Fruit fly (Drosophila melanogaster) Kc167 (cell line): ENCODE results near the gene Fancm.

Experiments used
- Myc ChIP-seq: fragments of >200 bp; optimal IDR thresholded peaks from 2 replicates; lab custom pipeline; 2017; ENCODE audit warnings: missing external identifiers
- Sin3A ChIP-seq: fragments of >200 bp; optimal IDR thresholded peaks from 2 replicates; lab custom pipeline; 2018; ENCODE audit warnings: missing external identifiers
- h ChIP-seq: fragments of >200 bp; optimal IDR thresholded peaks from 3 replicates; lab custom pipeline; 2018; ENCODE audit warnings: missing external identifiers
- insv ChIP-seq: fragments of >200 bp; optimal IDR thresholded peaks from 3 replicates; lab custom pipeline; 2018; ENCODE audit warnings: missing external identifiers
- psq ChIP-seq: fragments of >200 bp; optimal IDR thresholded peaks from 2 replicates; lab custom pipeline; 2017; ENCODE audit warnings: missing external identifiers
- ttk ChIP-seq: sonication (Bioruptor generic); optimal IDR thresholded peaks from 2 replicates; lab custom pipeline; 2017; ENCODE audit warnings: missing external identifiers

The Fancm gene

DNA sequence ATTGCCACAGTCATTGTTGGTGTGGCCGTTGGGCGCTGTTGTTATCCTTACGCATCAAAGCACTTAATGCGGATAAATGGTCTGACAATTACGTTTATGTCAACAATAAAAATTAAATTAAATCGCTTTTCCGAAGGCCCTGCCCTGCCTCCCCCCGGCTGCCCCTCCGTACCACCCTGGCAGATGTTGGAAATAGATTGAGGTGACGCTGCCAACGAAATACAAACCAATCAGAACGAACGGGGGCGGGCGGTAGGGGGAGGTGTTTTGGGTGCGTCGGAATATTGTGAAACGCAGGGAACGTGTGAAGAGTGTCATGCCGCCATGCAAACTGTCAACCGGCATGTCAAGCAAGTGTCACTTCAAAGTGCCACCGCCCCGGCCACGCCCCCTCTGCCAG lies 10.9 kb upstream of the Fancm start:
- TF ChIP-seq h (lab: Kevin White, UChicago) (no peak), Sin3A (no peak), psq (lab: Kevin White, UChicago) (no peak), insv (lab: Kevin White, UChicago) (no peak), ttk (lab: Kevin White, UChicago) (no peak), Myc (lab: Kevin White, UChicago) (no peak)

DNA sequence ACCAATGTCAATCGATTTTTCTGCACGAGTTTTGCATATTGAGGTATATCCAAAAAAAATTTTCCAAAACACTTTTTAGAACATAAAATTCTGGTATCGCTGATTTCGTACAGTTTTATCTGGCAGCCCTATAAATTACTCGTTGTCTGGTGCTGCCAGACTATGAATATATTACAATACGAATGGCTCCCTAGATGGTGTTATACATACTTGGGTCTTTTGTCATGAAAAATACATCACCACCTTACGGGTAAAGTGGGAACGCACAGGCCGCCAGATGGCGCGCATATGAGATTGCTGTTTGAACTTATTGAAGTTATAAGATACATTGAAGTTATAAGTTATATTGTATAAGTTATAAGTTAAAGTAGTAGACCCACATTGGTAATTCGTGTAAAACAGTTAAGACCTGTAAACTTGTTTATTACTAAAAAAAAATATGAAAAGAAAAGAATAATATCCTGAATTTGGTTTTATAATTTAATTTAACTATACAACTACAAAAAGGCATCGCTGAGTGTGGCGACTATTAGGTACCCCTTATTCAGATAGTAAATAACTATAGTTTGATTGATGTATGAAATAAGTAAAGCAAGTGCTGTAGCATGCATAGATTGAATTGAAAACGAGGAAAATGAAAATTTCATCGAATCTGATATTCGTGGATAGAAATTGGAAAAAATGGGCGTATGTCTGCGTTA lies 5.7 kb downstream of the Fancm start:
- TF ChIP-seq insv (lab: Kevin White, UChicago) = no peak
- no peak for TF ChIP-seq h (lab: Kevin White, UChicago)
- TF ChIP-seq Sin3A = no peak
- TF ChIP-seq psq (lab: Kevin White, UChicago) = no peak
- TF ChIP-seq ttk (lab: Kevin White, UChicago) = no peak
- TF ChIP-seq Myc (lab: Kevin White, UChicago) = no peak

DNA sequence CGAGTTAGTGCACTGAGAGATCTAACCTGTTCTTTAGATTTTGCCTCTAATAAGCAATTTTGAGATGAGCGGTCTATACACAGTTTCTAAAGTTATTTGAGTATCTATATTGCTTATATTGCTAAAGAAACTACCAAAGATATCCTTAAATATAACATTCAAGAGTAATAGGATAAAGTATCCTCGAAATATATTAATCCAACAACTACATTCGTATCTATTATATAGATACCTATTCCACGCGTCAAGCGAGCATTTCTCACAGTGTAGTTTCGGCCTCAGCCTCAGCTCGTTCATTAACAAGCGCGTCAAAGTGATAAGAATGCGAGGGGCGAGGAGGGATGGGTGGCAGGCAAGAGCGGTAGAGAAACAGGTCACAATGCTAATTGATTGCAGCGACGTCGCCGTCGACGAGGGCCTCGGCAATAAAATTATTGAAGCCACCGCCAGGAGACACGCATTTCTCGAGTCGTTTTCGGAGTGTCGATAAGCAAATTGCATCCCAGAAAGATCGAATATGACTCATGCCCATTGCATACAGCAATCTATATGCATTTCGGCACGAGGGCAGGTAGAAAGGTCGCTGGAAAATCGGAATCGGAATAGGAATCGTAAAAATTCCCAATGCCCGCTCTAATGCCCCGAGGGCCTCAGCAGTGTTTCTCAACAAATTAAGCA lies 11.6 kb downstream of the Fancm start:
- TF ChIP-seq psq (lab: Kevin White, UChicago) (no peak), h (lab: Kevin White, UChicago) (no peak), insv (lab: Kevin White, UChicago) (no peak), Myc (lab: Kevin White, UChicago) (no peak), Sin3A (no peak), ttk (lab: Kevin White, UChicago) (no peak)

DNA sequence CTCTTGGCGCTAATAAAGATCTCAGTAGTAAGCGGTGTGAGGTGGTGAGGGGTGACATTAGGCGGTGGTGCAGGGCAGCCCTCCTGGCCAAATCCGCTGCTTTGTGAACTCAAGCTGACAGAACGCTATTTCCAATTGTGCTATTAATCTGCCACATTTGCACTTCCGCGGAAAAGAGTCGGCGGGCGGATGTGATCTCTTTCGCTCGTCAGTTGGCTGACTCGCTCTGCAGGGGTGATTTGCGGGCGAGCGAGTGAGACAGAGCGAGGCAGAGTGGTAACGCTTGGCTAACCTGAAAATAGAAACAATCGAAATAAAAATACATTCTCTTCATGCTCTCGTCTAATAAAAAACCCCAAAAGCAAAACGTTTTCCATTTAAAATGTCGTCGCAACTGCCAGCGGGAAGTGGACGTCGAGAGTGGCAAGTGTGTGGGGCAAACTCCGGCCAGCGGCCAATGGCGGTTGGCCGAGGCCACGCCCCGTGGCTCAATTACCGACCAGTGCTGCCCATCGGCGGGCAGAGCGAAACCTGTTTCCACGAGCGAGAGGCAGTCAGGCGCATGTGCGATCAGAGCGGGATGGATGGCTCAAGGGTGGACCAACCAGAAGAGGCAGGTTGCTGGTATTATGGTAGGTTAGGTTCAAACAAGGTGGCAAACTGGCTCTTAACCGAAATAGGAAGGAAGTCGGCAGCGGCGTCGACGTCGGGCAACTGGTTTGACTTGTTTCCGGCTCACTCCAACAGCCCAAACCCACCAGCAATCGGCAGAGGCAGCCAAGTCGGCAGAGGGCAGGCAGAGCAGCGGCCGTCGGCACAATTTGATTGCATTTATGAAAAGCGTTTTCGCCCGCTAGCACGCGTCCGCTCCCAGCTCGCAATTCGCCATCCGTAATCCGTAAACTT lies 17.3 kb downstream of the Fancm start, which contains the start of gene C15:
Gene C15 (plus strand): TSS at position 856 of the 906 bp plus-strand sequence.
- no peak for TF ChIP-seq ttk (lab: Kevin White, UChicago)
- TF ChIP-seq insv (lab: Kevin White, UChicago) = no peak
- no peak for TF ChIP-seq Sin3A

DNA sequence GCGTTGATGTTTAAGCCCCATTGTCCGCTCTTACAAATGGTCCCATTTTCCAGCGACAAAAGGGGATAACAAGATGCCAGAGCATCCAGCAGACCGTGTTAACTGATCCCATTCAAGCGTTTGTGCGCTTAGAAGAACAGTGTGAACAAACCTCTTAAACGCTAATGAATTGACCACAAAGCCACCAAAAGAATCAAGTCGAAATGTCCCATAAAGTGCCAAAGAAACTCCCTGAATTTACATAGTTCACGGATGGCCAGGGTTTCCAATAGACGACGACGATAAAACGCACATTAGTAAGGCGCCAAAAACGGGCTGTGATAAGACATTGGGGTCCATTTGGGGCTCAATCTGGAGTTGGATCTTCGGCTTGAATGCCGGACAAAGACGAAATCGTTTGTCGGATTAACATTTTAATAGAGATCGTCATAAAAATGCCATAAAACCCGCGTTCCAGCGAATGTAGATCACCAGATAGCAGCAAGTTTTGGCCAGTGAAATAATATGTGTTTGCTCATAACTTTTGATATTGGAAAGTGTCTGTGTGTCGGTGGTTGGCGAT lies 19.2 kb downstream of the Fancm start:
- TF ChIP-seq ttk (lab: Kevin White, UChicago) = no peak
- TF ChIP-seq insv (lab: Kevin White, UChicago) = no peak
- TF ChIP-seq Sin3A = no peak

DNA sequence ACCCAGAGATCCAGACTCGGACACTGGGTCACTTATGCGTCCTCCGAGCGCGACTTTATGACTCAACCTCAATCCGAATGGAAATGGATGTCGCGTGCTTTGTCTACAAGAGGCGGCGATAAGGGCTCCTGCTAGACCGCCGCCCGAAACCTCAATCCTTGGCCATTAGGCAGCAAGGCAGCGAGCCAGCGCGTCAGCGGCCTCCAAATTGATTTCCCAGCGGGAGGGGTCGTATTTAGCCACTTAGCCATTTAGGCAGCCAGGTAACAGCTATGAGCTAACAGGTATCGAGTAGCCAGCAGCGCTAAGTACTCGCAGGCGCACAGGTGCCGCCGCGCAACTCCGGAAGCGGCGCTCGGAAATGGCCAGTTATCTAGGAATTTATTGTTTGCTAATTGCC lies 24.1 kb downstream of the Fancm start:
- TF ChIP-seq insv (lab: Kevin White, UChicago) (no peak), h (lab: Kevin White, UChicago) (no peak), psq (lab: Kevin White, UChicago) (no peak), Sin3A (no peak), Myc (lab: Kevin White, UChicago) (no peak), ttk (lab: Kevin White, UChicago) (no peak)

DNA sequence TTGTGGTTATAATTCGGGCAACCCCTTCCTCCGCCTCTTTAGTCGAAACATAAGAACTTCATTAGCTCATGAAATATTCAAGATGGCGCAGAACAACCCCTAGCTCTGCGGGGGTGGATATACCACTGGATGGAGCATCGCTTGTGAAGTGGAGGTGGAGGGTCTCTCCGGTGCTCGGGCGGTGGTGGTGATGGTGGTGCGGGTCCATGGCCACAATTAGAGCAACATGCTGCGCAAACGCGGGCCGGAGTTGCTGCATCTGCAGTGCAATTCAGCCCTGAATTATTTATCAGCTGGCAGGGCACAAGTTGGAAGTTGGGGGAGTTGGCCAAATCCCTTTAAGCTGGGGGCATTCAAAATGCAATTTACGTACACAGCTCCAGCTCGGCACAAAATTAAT lies 28.9 kb downstream of the Fancm start:
- TF ChIP-seq Myc (lab: Kevin White, UChicago) (no peak), insv (lab: Kevin White, UChicago) (no peak), psq (lab: Kevin White, UChicago) (no peak), Sin3A (no peak)

DNA sequence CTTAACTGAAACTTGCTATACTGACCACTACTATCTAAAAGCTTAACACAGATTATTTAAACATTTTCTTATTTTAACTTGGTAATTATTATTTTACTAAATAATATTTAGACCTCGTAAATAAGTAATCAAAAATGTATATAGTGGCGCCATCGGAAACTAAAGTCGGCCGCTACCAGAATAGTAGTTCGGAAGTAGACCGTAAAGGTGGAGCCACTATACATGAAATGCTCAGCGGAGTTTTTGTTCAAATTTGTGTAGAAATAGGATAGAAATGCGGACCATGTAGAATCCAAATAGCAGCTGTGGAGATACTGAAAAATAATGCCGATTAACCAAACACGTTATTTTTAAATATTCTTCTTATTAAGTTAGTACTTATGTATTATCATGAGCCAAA lies 38.1 kb downstream of the Fancm start:
- TF ChIP-seq ttk (lab: Kevin White, UChicago) (no peak), h (lab: Kevin White, UChicago) (no peak), Sin3A (no peak), Myc (lab: Kevin White, UChicago) (no peak), insv (lab: Kevin White, UChicago) (no peak), psq (lab: Kevin White, UChicago) (no peak)

DNA sequence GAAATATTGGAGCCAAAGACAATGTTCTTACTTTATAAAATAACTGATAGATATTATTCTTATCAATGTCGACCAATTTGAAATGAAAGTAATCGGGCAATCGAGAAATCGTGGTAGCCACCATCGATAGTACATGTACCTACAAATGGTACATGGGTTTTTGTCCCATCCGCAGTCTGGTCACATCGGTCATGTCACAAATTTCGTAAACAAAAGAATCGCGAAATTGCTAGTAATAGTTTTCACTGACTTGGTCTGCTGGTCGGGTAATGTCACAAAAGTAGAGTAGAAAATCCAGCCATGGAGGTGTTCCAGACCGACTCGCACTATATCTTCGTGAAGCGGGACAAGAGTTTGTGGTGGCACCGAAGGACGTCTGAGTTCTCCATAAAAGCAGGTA lies 38.6 kb downstream of the Fancm start, which contains the start of gene sp3:
Gene sp3 (plus strand): TSS at position 173 of the 400 bp plus-strand sequence.
- no peak for TF ChIP-seq insv (lab: Kevin White, UChicago)
- TF ChIP-seq Sin3A = no peak
- TF ChIP-seq psq (lab: Kevin White, UChicago) = no peak
- no peak for TF ChIP-seq h (lab: Kevin White, UChicago)
- TF ChIP-seq Myc (lab: Kevin White, UChicago) = no peak

DNA sequence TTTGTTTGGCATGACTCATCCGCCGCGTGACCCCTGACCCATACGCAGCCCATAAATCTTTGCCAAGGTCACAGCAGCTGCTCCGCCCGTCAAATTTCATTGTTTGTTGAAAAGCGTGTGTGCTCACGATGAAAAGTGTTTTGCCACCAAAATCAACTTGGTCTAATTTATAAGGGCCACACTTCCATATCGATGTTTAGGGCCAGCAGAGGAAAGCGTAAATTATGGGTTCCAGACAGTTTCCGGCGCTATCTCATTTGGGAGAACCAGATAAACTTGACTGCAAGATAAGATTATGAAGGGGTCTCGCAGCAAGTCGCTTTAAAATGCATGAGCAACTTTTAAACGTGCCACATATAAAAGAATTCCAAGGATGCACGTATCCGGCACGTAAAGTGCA lies 39.7 kb downstream of the Fancm start:
- TF ChIP-seq insv (lab: Kevin White, UChicago) (no peak), h (lab: Kevin White, UChicago) (no peak), Sin3A (no peak), psq (lab: Kevin White, UChicago) (no peak), Myc (lab: Kevin White, UChicago) (no peak), ttk (lab: Kevin White, UChicago) (no peak)

DNA sequence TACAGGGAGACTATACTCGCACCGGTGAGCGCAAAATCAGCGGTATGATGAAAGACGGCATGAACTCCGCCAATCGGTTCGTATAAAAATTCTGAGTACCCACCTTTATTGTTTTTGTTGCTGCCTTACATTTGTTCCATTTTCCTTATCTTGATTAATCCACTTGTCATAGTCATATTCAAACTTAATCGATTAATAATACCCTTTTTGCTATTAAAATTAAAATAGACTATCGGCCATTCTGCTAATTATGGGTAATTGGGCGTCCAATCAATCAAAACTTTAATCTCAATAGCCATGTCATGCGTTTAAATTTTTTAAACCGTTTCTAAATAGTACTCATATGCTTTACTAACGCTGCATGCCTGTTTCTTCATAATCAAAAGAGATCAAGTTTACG lies 42.4 kb downstream of the Fancm start:
- no peak for TF ChIP-seq h (lab: Kevin White, UChicago)
- TF ChIP-seq Myc (lab: Kevin White, UChicago) = no peak
- no peak for TF ChIP-seq psq (lab: Kevin White, UChicago)
- no peak for TF ChIP-seq insv (lab: Kevin White, UChicago)
- no peak for TF ChIP-seq Sin3A
- no peak for TF ChIP-seq ttk (lab: Kevin White, UChicago)
